Worm (Caenorhabditis elegans) whole organism, late embryonic: Measurements from ENCODE around the gene twk-26.
A peak's percentile ranks its signal among the peaks of the same experiment; 100 is the strongest.

Experiments used
- C08G9.2 ChIP-seq: sonication (generic microtip); optimal IDR thresholded peaks from 2 replicates; lab custom pipeline; 2016; ENCODE audit warnings: mild to moderate bottlenecking, missing genetic modification characterization, moderate library complexity, missing compliant biosample characterization
- C38D4.7 ChIP-seq: fragments of 200-800 bp; sonication (Bioruptor generic); optimal IDR thresholded peaks from 2 replicates; lab custom pipeline; 2018; ENCODE audit warnings: mild to moderate bottlenecking, missing genetic modification characterization, moderate library complexity, missing compliant biosample characterization
- K02D7.2 ChIP-seq: sonication (generic microtip); optimal IDR thresholded peaks from 2 replicates; lab custom pipeline; 2017; ENCODE audit warnings: mild to moderate bottlenecking, missing genetic modification characterization, missing compliant biosample characterization
- K09A11.1 ChIP-seq: sonication (generic microtip); optimal IDR thresholded peaks from 2 replicates; lab custom pipeline; 2017; ENCODE audit warnings: antibody characterized with exemption, mild to moderate bottlenecking, missing genetic modification characterization, missing compliant biosample characterization; ENCODE audit not compliant: insufficient read depth
- T23F11.4 ChIP-seq: fragments of 200-800 bp; sonication (Bioruptor generic); optimal IDR thresholded peaks from 2 replicates; lab custom pipeline; 2018; ENCODE audit warnings: mild to moderate bottlenecking, missing genetic modification characterization, missing compliant biosample characterization
- ceh-18 ChIP-seq: sonication (generic microtip); optimal IDR thresholded peaks from 2 replicates; lab custom pipeline; 2016; ENCODE audit warnings: missing genetic modification characterization, missing compliant biosample characterization
- ceh-19 ChIP-seq: fragments of 200-800 bp; sonication (Bioruptor generic); optimal IDR thresholded peaks from 2 replicates; lab custom pipeline; 2018; ENCODE audit warnings: mild to moderate bottlenecking, missing genetic modification characterization, missing compliant biosample characterization
- ceh-2 ChIP-seq: sonication (generic microtip); optimal IDR thresholded peaks from 2 replicates; lab custom pipeline; 2016; ENCODE audit warnings: missing genotype, missing genetic modification characterization, missing compliant biosample characterization
- ceh-22 ChIP-seq: sonication (generic microtip); optimal IDR thresholded peaks from 2 replicates; lab custom pipeline; 2017; ENCODE audit warnings: missing biosample characterization, missing genetic modification characterization
- ceh-24 ChIP-seq: sonication (generic microtip); optimal IDR thresholded peaks from 2 replicates; lab custom pipeline; 2016; ENCODE audit warnings: mild to moderate bottlenecking, missing genetic modification characterization, missing compliant biosample characterization
- ceh-30 ChIP-seq: fragments of 150-350 bp; optimal IDR thresholded peaks from 2 replicates; lab custom pipeline; 2014; ENCODE audit warnings: missing biosample characterization, missing genetic modification characterization
- ceh-31 ChIP-seq: sonication (generic microtip); optimal IDR thresholded peaks from 2 replicates; lab custom pipeline; 2016; ENCODE audit warnings: missing genetic modification characterization, missing compliant biosample characterization
- ceh-34 ChIP-seq: sonication (generic microtip); optimal IDR thresholded peaks from 2 replicates; lab custom pipeline; 2016; ENCODE audit warnings: mild to moderate bottlenecking, missing genetic modification characterization, missing compliant biosample characterization
- ceh-6 ChIP-seq: fragments of 200-800 bp; sonication (Bioruptor generic); optimal IDR thresholded peaks from 2 replicates; lab custom pipeline; 2018; ENCODE audit warnings: mild to moderate bottlenecking, missing genetic modification characterization, missing compliant biosample characterization
- che-1 ChIP-seq: sonication (generic microtip); optimal IDR thresholded peaks from 2 replicates; lab custom pipeline; 2016; ENCODE audit warnings: mild to moderate bottlenecking, missing genetic modification characterization, missing compliant biosample characterization
- dmd-4 ChIP-seq: sonication (generic microtip); optimal IDR thresholded peaks from 2 replicates; lab custom pipeline; 2016; ENCODE audit warnings: borderline replicate concordance, missing genetic modification characterization, missing compliant biosample characterization
- dve-1 ChIP-seq: sonication (generic microtip); optimal IDR thresholded peaks from 2 replicates; lab custom pipeline; 2017; ENCODE audit warnings: antibody characterized with exemption, mild to moderate bottlenecking, missing genetic modification characterization, missing compliant biosample characterization
- elt-2 ChIP-seq: sonication (generic microtip); optimal IDR thresholded peaks from 2 replicates; lab custom pipeline; 2016; ENCODE audit warnings: missing genetic modification reagents, missing genetic modification characterization, missing compliant biosample characterization
- elt-4 ChIP-seq: sonication (generic microtip); optimal IDR thresholded peaks from 2 replicates; lab custom pipeline; 2016; ENCODE audit warnings: missing genetic modification characterization, missing compliant biosample characterization
- ets-4 ChIP-seq: sonication (generic microtip); optimal IDR thresholded peaks from 2 replicates; lab custom pipeline; 2016; ENCODE audit warnings: missing genetic modification characterization, missing compliant biosample characterization
- eyg-1 ChIP-seq: sonication (generic microtip); optimal IDR thresholded peaks from 2 replicates; lab custom pipeline; 2016; ENCODE audit warnings: missing genotype, missing genetic modification characterization, missing compliant biosample characterization
- fax-1 ChIP-seq: sonication (generic microtip); optimal IDR thresholded peaks from 2 replicates; lab custom pipeline; 2016; ENCODE audit warnings: missing genotype, missing genetic modification characterization, missing compliant biosample characterization
- gmeb-2 ChIP-seq: sonication (generic microtip); optimal IDR thresholded peaks from 2 replicates; lab custom pipeline; 2016; ENCODE audit warnings: missing genetic modification characterization, inconsistent platforms, missing compliant biosample characterization
- hlh-15 ChIP-seq: sonication (generic microtip); optimal IDR thresholded peaks from 2 replicates; lab custom pipeline; 2016; ENCODE audit warnings: missing genetic modification characterization, missing compliant biosample characterization
- hlh-30 ChIP-seq: sonication (generic microtip); optimal IDR thresholded peaks from 2 replicates; lab custom pipeline; 2017; ENCODE audit warnings: antibody characterized with exemption, missing genetic modification characterization, missing compliant biosample characterization; ENCODE audit not compliant: insufficient read depth
- hlh-6 ChIP-seq: sonication (generic microtip); optimal IDR thresholded peaks from 2 replicates; lab custom pipeline; 2016; ENCODE audit warnings: missing genotype, missing genetic modification characterization, missing compliant biosample characterization
- lim-6 ChIP-seq: sonication (generic microtip); optimal IDR thresholded peaks from 2 replicates; lab custom pipeline; 2016; ENCODE audit warnings: missing genetic modification characterization, missing compliant biosample characterization
- lin-11 ChIP-seq: fragments of 200-800 bp; sonication (Bioruptor generic); optimal IDR thresholded peaks from 2 replicates; lab custom pipeline; 2018; ENCODE audit warnings: mild to moderate bottlenecking, missing genetic modification characterization, missing compliant biosample characterization
- madf-2 ChIP-seq: sonication (generic microtip); optimal IDR thresholded peaks from 2 replicates; lab custom pipeline; 2017; ENCODE audit warnings: missing genetic modification characterization, missing compliant biosample characterization
- mec-3 ChIP-seq: sonication (generic microtip); optimal IDR thresholded peaks from 2 replicates; lab custom pipeline; 2016; ENCODE audit warnings: borderline replicate concordance, missing genetic modification characterization, missing compliant biosample characterization
- nfya-1 ChIP-seq: sonication (generic microtip); optimal IDR thresholded peaks from 2 replicates; lab custom pipeline; 2017; ENCODE audit warnings: missing genetic modification characterization, mild to moderate bottlenecking, missing compliant biosample characterization, antibody characterized with exemption, moderate library complexity
- nhr-11 ChIP-seq: fragments of 150-350 bp; optimal IDR thresholded peaks from 2 replicates; lab custom pipeline; 2014; ENCODE audit warnings: missing biosample characterization, missing genetic modification characterization
- nhr-232 ChIP-seq: sonication (generic microtip); optimal IDR thresholded peaks from 2 replicates; lab custom pipeline; 2016; ENCODE audit warnings: missing genetic modification characterization, missing compliant biosample characterization
- odd-2 ChIP-seq: sonication (generic microtip); optimal IDR thresholded peaks from 2 replicates; lab custom pipeline; 2017; ENCODE audit warnings: antibody characterized with exemption, mild to moderate bottlenecking, missing genetic modification characterization, missing compliant biosample characterization
- pag-3 ChIP-seq: sonication (generic microtip); optimal IDR thresholded peaks from 2 replicates; lab custom pipeline; 2016; ENCODE audit warnings: missing compliant biosample characterization, missing genetic modification characterization, borderline replicate concordance
- pat-9 ChIP-seq: fragments of 200-800 bp; sonication (Bioruptor generic); optimal IDR thresholded peaks from 2 replicates; lab custom pipeline; 2018; ENCODE audit warnings: mild to moderate bottlenecking, missing genetic modification characterization, moderate library complexity, missing compliant biosample characterization
- pax-1 ChIP-seq: fragments of 150-350 bp; optimal IDR thresholded peaks from 2 replicates; lab custom pipeline; 2014; ENCODE audit warnings: missing biosample characterization, missing genetic modification characterization
- pqm-1 ChIP-seq: sonication (generic microtip); optimal IDR thresholded peaks from 2 replicates; lab custom pipeline; 2016; ENCODE audit warnings: missing genetic modification characterization, missing compliant biosample characterization
- pros-1 ChIP-seq: fragments of 150-350 bp; optimal IDR thresholded peaks from 2 replicates; lab custom pipeline; 2014; ENCODE audit warnings: missing biosample characterization, missing genetic modification reagents, missing genetic modification characterization
- ref-2 ChIP-seq: sonication (generic microtip); optimal IDR thresholded peaks from 2 replicates; lab custom pipeline; 2016; ENCODE audit warnings: missing genetic modification characterization, missing compliant biosample characterization
- sdc-2 ChIP-seq: sonication (generic microtip); optimal IDR thresholded peaks from 2 replicates; lab custom pipeline; 2016; ENCODE audit warnings: missing genotype, missing genetic modification characterization, missing compliant biosample characterization
- sox-2 ChIP-seq: fragments of 200-800 bp; sonication (Bioruptor generic); IDR thresholded peaks from 2 replicates; pipeline ENCODE4 v1.3.6; 2022; ENCODE audit warnings: missing genetic modification reagents, missing genetic modification characterization, missing compliant biosample characterization
- sox-4 ChIP-seq: sonication (generic microtip); optimal IDR thresholded peaks from 2 replicates; lab custom pipeline; 2017; ENCODE audit warnings: mild to moderate bottlenecking, missing genetic modification characterization, inconsistent platforms, missing compliant biosample characterization
- syd-9 ChIP-seq: sonication (generic microtip); optimal IDR thresholded peaks from 2 replicates; lab custom pipeline; 2016; ENCODE audit warnings: mild to moderate bottlenecking, missing genetic modification characterization, moderate library complexity, missing compliant biosample characterization
- tbx-7 ChIP-seq: sonication (generic microtip); optimal IDR thresholded peaks from 2 replicates; lab custom pipeline; 2016; ENCODE audit warnings: missing genotype, missing genetic modification characterization, missing compliant biosample characterization
- ttx-3 ChIP-seq: sonication (generic microtip); optimal IDR thresholded peaks from 2 replicates; lab custom pipeline; 2016; ENCODE audit warnings: missing genetic modification reagents, missing genetic modification characterization, missing compliant biosample characterization
- unc-3 ChIP-seq, 2 experiments: fragments of 200-800 bp in 1 of 2; sonication (Bioruptor generic) in 1 of 2; sonication (generic microtip) in 1 of 2; conservative IDR thresholded peaks in 1 of 2; optimal IDR thresholded peaks in 1 of 2; 2 replicates each; pipeline versions ENCODE4 v1.3.6 to Lab custom; 2016 to 2022; ENCODE audit warnings: missing compliant biosample characterization in 2 of 2, missing genetic modification characterization in 2 of 2, missing genetic modification reagents in 1 of 2
- unc-42 ChIP-seq: sonication (generic microtip); optimal IDR thresholded peaks from 2 replicates; lab custom pipeline; 2016; ENCODE audit warnings: missing genotype, missing genetic modification characterization, missing compliant biosample characterization
- zip-5 ChIP-seq: sonication (generic microtip); optimal IDR thresholded peaks from 2 replicates; lab custom pipeline; 2016; ENCODE audit warnings: missing genetic modification characterization, missing compliant biosample characterization

twk-26 gene

ce11 chrX:3054802-3055201 is at the start of gene twk-26:
Gene twk-26, minus strand, starts transcription at chrX:3054824.
- TF ChIP-seq gmeb-2 (tag; lab: Kevin White, UChicago) (no peak), ceh-31 (no peak), C08G9.2 (tag; lab: Kevin White, UChicago) (no peak), ceh-18 (tag; lab: Kevin White, UChicago) (no peak), pax-1 (tag; lab: Kevin White, UChicago) (no peak), tbx-7 (tag; lab: Kevin White, UChicago) (no peak), sox-2 (GFP tag; lab: Robert Waterston, UW) (no peak), madf-2 (tag; lab: Kevin White, UChicago) (no peak), sdc-2 (no peak), dmd-4 (tag; lab: Kevin White, UChicago) (no peak), lin-11 (tag; lab: Kevin White, UChicago) (no peak), nhr-232 (tag; lab: Kevin White, UChicago) (no peak), K09A11.1 (tag; lab: Kevin White, UChicago) (no peak), mec-3 (tag; lab: Kevin White, UChicago) (no peak), hlh-15 (tag; lab: Kevin White, UChicago) (no peak), ref-2 (tag; lab: Kevin White, UChicago) (no peak), K02D7.2 (no peak), che-1 (tag; lab: Kevin White, UChicago) (no peak)

ce11 chrX:3102817-3103216 is 48.2 kb upstream of the twk-26 start:
- peak; percentile 55 for TF ChIP-seq nfya-1 (tag; lab: Kevin White, UChicago)
- TF ChIP-seq dve-1 (tag; lab: Kevin White, UChicago), result no peak
- no peak for TF ChIP-seq elt-2 (tag; lab: Kevin White, UChicago)
- TF ChIP-seq hlh-6 (tag; lab: Kevin White, UChicago), result no peak
- no peak for TF ChIP-seq unc-42 (tag; lab: Kevin White, UChicago)
- TF ChIP-seq odd-2 (tag; lab: Kevin White, UChicago), result no peak
- peak; percentile 8 for TF ChIP-seq ceh-34 (tag; lab: Kevin White, UChicago)
- no peak for TF ChIP-seq T23F11.4
- no peak for TF ChIP-seq nhr-11 (tag; lab: Kevin White, UChicago)
- no peak for TF ChIP-seq K09A11.1 (tag; lab: Kevin White, UChicago)
- TF ChIP-seq ets-4, result no peak
- TF ChIP-seq K02D7.2, result no peak
- TF ChIP-seq ceh-30 (tag; lab: Kevin White, UChicago), result no peak
- peak; percentile 15 for TF ChIP-seq ceh-31
- no peak for TF ChIP-seq hlh-15 (tag; lab: Kevin White, UChicago)
- TF ChIP-seq sdc-2, result no peak
- no peak for TF ChIP-seq ceh-22 (tag; lab: Kevin White, UChicago)
- no peak for TF ChIP-seq nhr-232 (tag; lab: Kevin White, UChicago)
- TF ChIP-seq ceh-6 (GFP tag; lab: Kevin White, UChicago), result peak; percentile 33
- TF ChIP-seq madf-2 (tag; lab: Kevin White, UChicago), result no peak
- no peak for TF ChIP-seq zip-5
- no peak for TF ChIP-seq ceh-2 (tag; lab: Kevin White, UChicago)
- TF ChIP-seq ttx-3 (tag; lab: Kevin White, UChicago), result no peak
- no peak for TF ChIP-seq pat-9 (tag; lab: Kevin White, UChicago)
- TF ChIP-seq fax-1, result no peak
- no peak for TF ChIP-seq unc-3 (GFP tag; conservative IDR thresholded peaks at IDR 0.05; lab: Robert Waterston, UW)
- TF ChIP-seq unc-3 (tag; optimal IDR thresholded peaks at IDR 0.05; lab: Kevin White, UChicago), result no peak
- TF ChIP-seq tbx-7 (tag; lab: Kevin White, UChicago), result no peak
- TF ChIP-seq C08G9.2 (tag; lab: Kevin White, UChicago), result no peak
- no peak for TF ChIP-seq ceh-18 (tag; lab: Kevin White, UChicago)
- no peak for TF ChIP-seq pqm-1 (tag; lab: Kevin White, UChicago)
- TF ChIP-seq syd-9 (tag; lab: Kevin White, UChicago), result no peak
- TF ChIP-seq dmd-4 (tag; lab: Kevin White, UChicago), result no peak
- no peak for TF ChIP-seq hlh-30
- TF ChIP-seq sox-4 (tag; lab: Kevin White, UChicago), result no peak
- no peak for TF ChIP-seq ceh-19 (GFP tag; lab: Kevin White, UChicago)
- TF ChIP-seq eyg-1 (tag; lab: Kevin White, UChicago), result no peak
- no peak for TF ChIP-seq lim-6 (tag; lab: Kevin White, UChicago)
- no peak for TF ChIP-seq pag-3 (tag; lab: Kevin White, UChicago)
- no peak for TF ChIP-seq C38D4.7 (GFP tag; lab: Kevin White, UChicago)
- no peak for TF ChIP-seq pros-1 (tag; lab: Kevin White, UChicago)
- TF ChIP-seq elt-4 (tag; lab: Kevin White, UChicago), result no peak
- TF ChIP-seq ceh-24, result no peak
